Fruit fly (Drosophila melanogaster) whole organism, prepupa: Measurements from ENCODE around the gene CG13731.

ENCODE experiments used
- CG11902 ChIP-seq: fragments of 200-800 bp; sonication (Bioruptor generic); optimal IDR thresholded peaks from 3 replicates; lab custom pipeline; 2016; ENCODE audit warnings: missing biosample characterization, missing genetic modification characterization
- CG34406 ChIP-seq: fragments of 200-800 bp; sonication (Bioruptor generic); optimal IDR thresholded peaks from 3 replicates; lab custom pipeline; 2016; ENCODE audit warnings: missing biosample characterization, missing genetic modification characterization
- CG6276 ChIP-seq: fragments of 200-800 bp; sonication (Bioruptor generic); optimal IDR thresholded peaks from 2 replicates; lab custom pipeline; 2017; ENCODE audit warnings: missing biosample characterization, mild to moderate bottlenecking, missing genetic modification characterization
- CG6854 ChIP-seq: fragments of 200-800 bp; sonication (Bioruptor generic); optimal IDR thresholded peaks from 2 replicates; lab custom pipeline; 2017; ENCODE audit warnings: missing biosample characterization, mild to moderate bottlenecking, missing genetic modification characterization
- Sox14 ChIP-seq: fragments of 200-800 bp; sonication (Bioruptor generic); optimal IDR thresholded peaks from 3 replicates; lab custom pipeline; 2016; ENCODE audit warnings: missing biosample characterization, missing genetic modification characterization
- cyc ChIP-seq: fragments of 200-800 bp; sonication (Bioruptor generic); optimal IDR thresholded peaks from 3 replicates; lab custom pipeline; 2016; ENCODE audit warnings: missing biosample characterization, missing genetic modification characterization
- fkh ChIP-seq: fragments of 200-800 bp; sonication (Bioruptor generic); optimal IDR thresholded peaks from 3 replicates; lab custom pipeline; 2017; ENCODE audit warnings: missing biosample characterization, mild to moderate bottlenecking, missing genetic modification characterization, moderate library complexity

DNA sequence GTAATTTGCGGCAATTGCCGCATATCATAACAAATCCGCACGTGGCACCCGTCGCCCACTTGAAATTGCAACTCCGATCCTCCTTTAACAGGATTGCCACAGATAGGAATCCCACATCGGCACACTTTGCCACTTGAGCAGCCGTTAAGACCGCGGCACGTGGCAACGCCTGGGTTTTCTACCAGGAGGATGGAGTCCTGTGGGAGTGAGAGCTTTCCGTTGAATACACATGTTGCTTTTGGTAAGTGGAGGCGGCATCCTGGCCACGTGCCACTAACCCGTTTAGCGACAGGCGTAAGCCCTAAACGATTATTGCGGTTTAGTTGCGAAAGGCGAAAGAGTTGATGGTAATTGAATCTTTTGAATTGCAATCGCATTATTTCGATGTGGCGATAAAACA is 30.3 kb downstream of the CG13731 start:
- TF ChIP-seq CG11902 (GFP tag; lab: Kevin White, UChicago) (no peak), Sox14 (GFP tag; lab: Kevin White, UChicago) (no peak), CG6276 (no peak), CG6854 (GFP tag; lab: Kevin White, UChicago) (no peak), CG34406 (GFP tag; lab: Kevin White, UChicago) (no peak), fkh (GFP tag; lab: Kevin White, UChicago) (no peak), cyc (GFP tag; lab: Kevin White, UChicago) (no peak)
